Worm (Caenorhabditis elegans) whole organism, L4 larva: ENCODE results near the gene slo-1.
A peak's percentile ranks its signal among the peaks of the same experiment; 100 is the strongest.

Experiments
- R02D3.7 ChIP-seq: fragments of 150-350 bp; sonication (generic microtip); optimal IDR thresholded peaks from 3 replicates; lab custom pipeline; 2014; ENCODE audit warnings: missing biosample characterization, missing genetic modification characterization
- T26A8.4 ChIP-seq: fragments of 200-800 bp; sonication (Bioruptor generic); IDR thresholded peaks from 2 replicates; pipeline ENCODE4 v1.3.6; 2022; ENCODE audit warnings: missing genetic modification characterization, missing compliant biosample characterization
- Y105C5A.15 ChIP-seq: fragments of 200-800 bp; sonication (Bioruptor generic); IDR thresholded peaks from 2 replicates; pipeline ENCODE4 v1.3.6; 2022; ENCODE audit warnings: missing genetic modification characterization, missing compliant biosample characterization
- ZK337.2 ChIP-seq: fragments of 200-800 bp; sonication (Bioruptor generic); IDR thresholded peaks from 2 replicates; pipeline ENCODE4 v1.3.6; 2022; ENCODE audit warnings: missing genetic modification reagents, missing genetic modification characterization, missing compliant biosample characterization
- aha-1 ChIP-seq: fragments of 150-350 bp; peaks from one replicate; lab custom pipeline; 2014; ENCODE audit warnings: missing biosample characterization, missing genetic modification characterization
- arid-1 ChIP-seq: fragments of 200-800 bp; sonication (Bioruptor generic); conservative IDR thresholded peaks from 2 replicates; pipeline ENCODE4 v1.3.6; 2022; ENCODE audit warnings: missing genetic modification reagents, missing genetic modification characterization, missing compliant biosample characterization
- ceh-20 ChIP-seq: fragments of 200-800 bp; sonication (Bioruptor generic); IDR thresholded peaks from 2 replicates; pipeline ENCODE4 v1.3.6; 2022; ENCODE audit warnings: missing genetic modification reagents, missing genetic modification characterization, missing compliant biosample characterization
- ceh-44 ChIP-seq: fragments of 200-800 bp; sonication (Bioruptor generic); IDR thresholded peaks from 2 replicates; pipeline ENCODE4 v1.3.6; 2022; ENCODE audit warnings: missing genetic modification reagents, missing genetic modification characterization, missing compliant biosample characterization
- ctbp-1 ChIP-seq: fragments of 200-800 bp; sonication (Bioruptor generic); IDR thresholded peaks from 2 replicates; pipeline ENCODE4 v1.3.6; 2022; ENCODE audit warnings: missing genetic modification reagents, missing genetic modification characterization, missing compliant biosample characterization
- daf-16 ChIP-seq, 3 experiments: sonication (generic microtip); optimal IDR thresholded peaks; 2 replicates each; lab custom pipeline; 2016 to 2017; ENCODE audit warnings: missing genetic modification characterization in 3 of 3, missing genetic modification reagents in 3 of 3, mild to moderate bottlenecking in 2 of 3, missing compliant biosample characterization in 2 of 3, missing biosample characterization in 1 of 3, moderate library complexity in 1 of 3
- dve-1 ChIP-seq: sonication (generic microtip); optimal IDR thresholded peaks from 2 replicates; lab custom pipeline; 2017; ENCODE audit warnings: antibody characterized with exemption, mild to moderate bottlenecking, missing genetic modification characterization, missing compliant biosample characterization; ENCODE audit not compliant: insufficient read depth
- fkh-10 ChIP-seq: fragments of 150-350 bp; optimal IDR thresholded peaks from 2 replicates; lab custom pipeline; 2014; ENCODE audit warnings: missing biosample characterization, missing genetic modification reagents, missing genetic modification characterization
- fos-1 ChIP-seq: fragments of 150-350 bp; optimal IDR thresholded peaks from 2 replicates; lab custom pipeline; 2014; ENCODE audit warnings: missing biosample characterization, missing genetic modification characterization
- hlh-11 ChIP-seq: fragments of 200-800 bp; sonication (Bioruptor generic); optimal IDR thresholded peaks from 2 replicates; lab custom pipeline; 2018; ENCODE audit warnings: mild to moderate bottlenecking, missing genetic modification characterization, missing compliant biosample characterization
- jun-1 ChIP-seq: fragments of 150-350 bp; optimal IDR thresholded peaks from 2 replicates; lab custom pipeline; 2014; ENCODE audit warnings: missing biosample characterization, missing genetic modification reagents, missing genetic modification characterization
- lin-13 ChIP-seq: fragments of 150-350 bp; optimal IDR thresholded peaks from 2 replicates; lab custom pipeline; 2014; ENCODE audit warnings: missing biosample characterization, missing genetic modification reagents, missing genetic modification characterization
- lsy-2 ChIP-seq, 2 experiments: fragments of 150-350 bp in 1 of 2; sonication (generic microtip) in 1 of 2; optimal IDR thresholded peaks; 2 replicates each; lab custom pipeline; 2014 to 2017; ENCODE audit warnings: missing biosample characterization in 2 of 2, missing genetic modification characterization in 2 of 2
- mdl-1 ChIP-seq, 2 experiments: fragments of 150-350 bp in 1 of 2; sonication (generic microtip) in 1 of 2; optimal IDR thresholded peaks; 2 replicates each; lab custom pipeline; 2014 to 2017; ENCODE audit warnings: missing biosample characterization in 2 of 2, missing genetic modification characterization in 2 of 2
- mes-2 ChIP-seq: sonication (generic microtip); optimal IDR thresholded peaks from 2 replicates; lab custom pipeline; 2016; ENCODE audit warnings: missing genotype, mild to moderate bottlenecking, missing genetic modification characterization, missing compliant biosample characterization; ENCODE audit not compliant: poor library complexity, severe bottlenecking
- nhr-102 ChIP-seq: sonication (generic microtip); optimal IDR thresholded peaks from 2 replicates; lab custom pipeline; 2016; ENCODE audit warnings: mild to moderate bottlenecking, missing genetic modification characterization, moderate library complexity, missing compliant biosample characterization
- nhr-11 ChIP-seq: fragments of 150-350 bp; optimal IDR thresholded peaks from 2 replicates; lab custom pipeline; 2014; ENCODE audit warnings: missing biosample characterization, missing genetic modification characterization
- nhr-237 ChIP-seq: sonication (generic microtip); optimal IDR thresholded peaks from 2 replicates; lab custom pipeline; 2017; ENCODE audit warnings: missing biosample characterization, missing genetic modification characterization
- nhr-28 ChIP-seq: fragments of 150-350 bp; optimal IDR thresholded peaks from 2 replicates; lab custom pipeline; 2014; ENCODE audit warnings: missing biosample characterization, missing genetic modification characterization
- nhr-42 ChIP-seq: fragments of 200-800 bp; sonication (Bioruptor generic); IDR thresholded peaks from 2 replicates; pipeline ENCODE4 v1.3.6; 2022; ENCODE audit warnings: missing genetic modification characterization, missing compliant biosample characterization
- nhr-48 ChIP-seq: sonication (generic microtip); optimal IDR thresholded peaks from 2 replicates; lab custom pipeline; 2016; ENCODE audit warnings: mild to moderate bottlenecking, missing genetic modification characterization, missing compliant biosample characterization
- nhr-77 ChIP-seq: fragments of 150-350 bp; optimal IDR thresholded peaks from 2 replicates; lab custom pipeline; 2014; ENCODE audit warnings: missing biosample characterization, missing genetic modification characterization
- php-3 ChIP-seq: fragments of 200-800 bp; sonication (Bioruptor generic); IDR thresholded peaks from 2 replicates; pipeline ENCODE4 v1.3.6; 2022; ENCODE audit warnings: missing genetic modification reagents, missing genetic modification characterization, missing compliant biosample characterization
- pqm-1 ChIP-seq: sonication (generic microtip); optimal IDR thresholded peaks from 2 replicates; lab custom pipeline; 2017; ENCODE audit warnings: missing biosample characterization, missing genetic modification characterization
- sdz-12 ChIP-seq: fragments of 200-800 bp; sonication (Bioruptor generic); optimal IDR thresholded peaks from 2 replicates; lab custom pipeline; 2018; ENCODE audit warnings: mild to moderate bottlenecking, missing genetic modification characterization, missing compliant biosample characterization
- spr-1 ChIP-seq: sonication (generic microtip); optimal IDR thresholded peaks from 2 replicates; lab custom pipeline; 2016; ENCODE audit warnings: mild to moderate bottlenecking, missing genetic modification characterization, missing compliant biosample characterization
- tra-1 ChIP-seq: fragments of 200-800 bp; sonication (Bioruptor generic); IDR thresholded peaks from 2 replicates; pipeline ENCODE4 v1.3.6; 2022; ENCODE audit warnings: missing genetic modification reagents, missing genetic modification characterization, missing compliant biosample characterization
- vab-7 ChIP-seq: fragments of 200-800 bp; sonication (Bioruptor generic); IDR thresholded peaks from 2 replicates; pipeline ENCODE4 v1.3.6; 2022; ENCODE audit warnings: missing genetic modification reagents, missing genetic modification characterization, missing compliant biosample characterization
- zfp-3 ChIP-seq: fragments of 200-800 bp; sonication (Bioruptor generic); conservative IDR thresholded peaks from 2 replicates; pipeline ENCODE4 v1.3.6; 2022; ENCODE audit warnings: missing genetic modification reagents, missing genetic modification characterization, missing compliant biosample characterization
- ztf-11 ChIP-seq: fragments of 150-350 bp; optimal IDR thresholded peaks from 2 replicates; lab custom pipeline; 2014; ENCODE audit warnings: missing biosample characterization, missing genetic modification characterization

slo-1 gene

DNA sequence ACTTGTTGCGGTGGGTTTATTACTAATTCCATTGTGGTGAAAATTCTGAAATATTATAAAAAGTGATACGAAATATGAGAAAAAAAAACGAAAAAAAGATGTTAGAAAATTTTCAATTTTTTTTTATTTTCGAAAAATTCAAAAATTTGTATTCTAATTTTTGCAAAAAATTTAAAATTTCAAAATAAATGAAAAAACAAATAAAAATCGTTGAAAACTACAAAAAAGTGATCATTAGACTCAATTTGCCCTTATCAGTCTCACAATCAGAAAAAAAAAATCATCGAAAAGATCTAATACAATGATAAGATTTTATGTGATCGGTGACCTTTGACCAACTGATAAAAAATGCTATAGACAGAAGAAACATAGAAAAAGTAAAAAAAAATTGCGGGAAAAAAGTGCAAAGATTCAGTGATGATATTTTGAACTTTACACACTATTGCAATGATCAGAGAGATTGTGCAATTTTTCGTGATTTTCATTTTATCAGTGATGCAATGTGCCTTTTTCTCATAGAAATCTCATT lies 30.8 kb upstream of the slo-1 start, which contains the start of gene ZK228.3 (continued):
- TF ChIP-seq fkh-10 (GFP tag; lab: Kevin White, UChicago) (no peak), ZK337.2 (GFP tag; lab: Robert Waterston, UW) (no peak), nhr-42 (GFP tag; lab: Robert Waterston, UW) (no peak), ctbp-1 (GFP tag; lab: Robert Waterston, UW) (no peak), tra-1 (GFP tag; lab: Robert Waterston, UW) (peak; percentile 53; the same call in 1 of the 2 replicates), nhr-77 (tag; lab: Kevin White, UChicago) (peak; percentile 76), T26A8.4 (no peak), ceh-44 (GFP tag; lab: Robert Waterston, UW) (no peak), R02D3.7 (tag; lab: Kevin White, UChicago) (no peak), zfp-3 (GFP tag; lab: Robert Waterston, UW) (no peak), vab-7 (GFP tag; lab: Robert Waterston, UW) (no peak), arid-1 (no peak), nhr-237 (tag; lab: Kevin White, UChicago) (no peak), dve-1 (no peak), jun-1 (tag; lab: Kevin White, UChicago) (no peak), mdl-1 (tag; optimal IDR thresholded peaks at IDR 0.05; lab: Kevin White, UChicago) (no peak), spr-1 (no peak), Y105C5A.15 (no peak), sdz-12 (GFP tag; lab: Kevin White, UChicago) (no peak), nhr-28 (tag; lab: Kevin White, UChicago) (peak; percentile 91), nhr-48 (tag; lab: Kevin White, UChicago) (peak; percentile 23), lin-13 (GFP tag; lab: Kevin White, UChicago) (no peak), nhr-102 (no peak), hlh-11 (tag; lab: Kevin White, UChicago) (peak; percentile 52)

DNA sequence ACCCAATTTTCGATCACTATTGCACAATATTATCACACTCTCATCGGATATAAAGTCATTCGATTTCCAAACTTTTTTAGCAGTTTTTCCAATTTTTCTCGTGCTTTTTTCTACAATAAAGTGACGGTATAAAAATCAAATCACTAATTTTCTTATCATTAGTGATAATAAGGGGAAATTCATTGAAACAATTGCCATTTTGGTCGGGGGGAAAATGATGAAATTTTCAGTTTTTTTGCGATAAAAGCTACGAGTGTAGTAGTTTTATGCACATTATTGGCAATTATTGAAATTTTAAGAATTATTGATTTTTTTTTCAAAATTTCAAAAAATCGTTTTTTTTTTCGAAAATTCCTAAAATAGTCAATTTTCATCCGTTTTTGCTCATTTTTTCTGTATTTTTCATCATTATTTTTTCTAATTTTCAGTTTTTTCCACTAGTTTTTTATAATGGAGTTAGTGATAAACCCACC lies 29.7 kb upstream of the slo-1 start, which contains the start of gene ZK228.4:
Gene ZK228.4, plus strand, starts transcription at position 423 of the 473 bp plus-strand sequence.
- TF ChIP-seq php-3 (GFP tag; lab: Robert Waterston, UW) (0 out of 2 replicates have a peak, but pooled peaks have one; percentile 23), daf-16 (GFP tag; optimal IDR thresholded peaks at IDR 0.05; lab: Kevin White, UChicago) (no peak), daf-16 (tag; optimal IDR thresholded peaks at IDR 0.05; lab: Kevin White, UChicago) (peak; percentile 18), pqm-1 (tag; lab: Kevin White, UChicago) (peak; percentile 70), fos-1 (tag; lab: Kevin White, UChicago) (no peak), nhr-28 (tag; lab: Kevin White, UChicago) (peak; percentile 54), dve-1 (peak; percentile 3), mes-2 (tag; lab: Kevin White, UChicago) (no peak)

DNA sequence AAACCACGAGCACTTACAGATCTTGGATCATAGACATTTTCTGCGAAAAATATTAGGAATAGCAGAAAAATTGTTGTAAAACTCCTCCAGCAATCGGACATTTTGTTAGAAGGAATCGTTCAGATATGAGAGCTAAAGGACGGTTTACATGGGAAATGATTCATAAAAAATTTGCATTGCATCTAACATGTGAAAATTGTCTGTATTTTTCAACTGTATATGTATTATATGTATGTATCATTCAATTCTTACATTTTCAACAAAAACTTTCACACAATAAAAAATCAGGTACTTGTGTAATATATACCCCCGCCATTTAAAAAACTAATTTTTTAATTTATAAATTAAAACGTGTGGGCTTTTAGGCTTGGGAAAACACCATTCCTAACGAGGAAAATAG lies 24.0 kb upstream of the slo-1 start, which contains the start of gene ZK228.13:
Gene ZK228.13, minus strand, starts transcription at position 101 of the 400 bp plus-strand sequence.
- TF ChIP-seq ceh-20 (no peak), lsy-2 (tag; optimal IDR thresholded peaks at IDR 0.05; lab: Kevin White, UChicago) (no peak), nhr-11 (tag; lab: Kevin White, UChicago) (no peak), ztf-11 (tag; lab: Kevin White, UChicago) (no peak)

DNA sequence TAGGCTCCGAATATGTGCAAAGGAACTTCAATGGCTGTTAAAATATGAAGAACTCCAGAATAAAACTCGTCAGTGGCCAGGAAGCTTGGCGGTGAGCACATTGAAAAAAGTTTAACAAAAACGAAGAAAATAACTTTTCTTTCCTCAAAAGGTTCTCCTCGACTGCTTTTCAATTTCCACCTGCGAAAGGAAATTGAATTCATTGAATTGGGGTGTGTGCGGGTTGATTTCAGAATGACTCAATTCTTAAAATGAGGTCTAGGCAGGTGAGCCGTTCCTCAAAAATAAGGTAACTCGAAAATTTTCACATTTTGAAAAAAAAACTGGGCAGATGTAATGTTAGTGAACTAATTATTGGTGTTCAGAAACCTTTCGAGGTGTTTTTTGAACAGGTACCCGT lies 18.6 kb upstream of the slo-1 start, which contains the start of gene srh-182:
Gene srh-182, minus strand, starts transcription at position 101 of the 400 bp plus-strand sequence.
- TF ChIP-seq fos-1 (tag; lab: Kevin White, UChicago): no peak
- peak; percentile 15 for TF ChIP-seq aha-1
- no peak for TF ChIP-seq spr-1
